Worm (Caenorhabditis elegans): ENCODE data around the gene nft-1.

DNA sequence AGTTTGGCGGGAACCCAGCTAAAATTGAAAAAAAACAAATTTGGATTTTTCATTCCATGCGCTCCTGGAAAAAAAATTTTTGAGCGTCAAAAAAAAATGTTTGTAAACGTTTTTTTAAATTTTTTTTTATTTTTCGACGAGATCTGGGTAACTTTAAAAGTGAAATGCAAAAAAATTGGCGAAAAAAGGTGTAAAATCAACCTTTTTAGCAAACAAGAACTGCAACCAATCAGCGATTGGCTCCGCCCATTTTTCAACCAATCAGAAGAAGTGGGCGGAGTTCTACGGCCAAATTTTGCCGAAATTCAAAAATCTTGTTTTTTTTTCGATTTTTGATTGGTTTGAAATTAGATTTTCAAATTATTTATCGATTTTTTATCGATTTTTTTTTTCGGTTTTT lies 28.2 kb upstream of the nft-1 start:
- TF ChIP-seq ceh-82 (tag; optimal IDR thresholded peaks at IDR 0.05) (no peak), ces-1 (GFP tag; optimal IDR thresholded peaks at IDR 0.05) (no peak), mep-1 (tag; optimal IDR thresholded peaks at IDR 0.05) (no peak), fkh-10 (GFP tag; optimal IDR thresholded peaks at IDR 0.05) (no peak), ztf-11 (tag; optimal IDR thresholded peaks at IDR 0.05) (no peak), egl-27 (tag; optimal IDR thresholded peaks at IDR 0.05) (no peak), ceh-63 (GFP tag; optimal IDR thresholded peaks at IDR 0.05) (no peak), elt-2 (tag; optimal IDR thresholded peaks at IDR 0.05) (no peak)
